Worm (Caenorhabditis elegans) whole organism, young adult: ENCODE data around the gene fbxb-103.

Experiments used
- ama-1 ChIP-seq, 3 experiments: fragments of 150-350 bp in 1 of 3; sonication (generic microtip) in 2 of 3; optimal IDR thresholded peaks; 2 replicates each; lab custom pipeline; 2014 to 2018; ENCODE audit warnings: missing biosample characterization in 2 of 3, missing genetic modification characterization in 2 of 3, missing genetic modification reagents in 2 of 3
- attf-3 ChIP-seq: fragments of 200-800 bp; sonication (Bioruptor generic); conservative IDR thresholded peaks from 2 replicates; pipeline ENCODE4 v1.3.6; 2022; ENCODE audit warnings: missing genetic modification reagents, missing genetic modification characterization, missing compliant biosample characterization
- ceh-27 ChIP-seq: fragments of 200-800 bp; sonication (Bioruptor generic); optimal IDR thresholded peaks from 2 replicates; lab custom pipeline; 2018; ENCODE audit warnings: mild to moderate bottlenecking, missing genetic modification characterization, moderate library complexity, missing compliant biosample characterization
- ceh-79 ChIP-seq: sonication (generic microtip); optimal IDR thresholded peaks from 2 replicates; lab custom pipeline; 2017; ENCODE audit warnings: mild to moderate bottlenecking, missing genetic modification characterization, missing compliant biosample characterization
- dox-1 ChIP-seq: fragments of 200-800 bp; sonication (Bioruptor generic); IDR thresholded peaks from 2 replicates; pipeline ENCODE4 v1.3.6; 2022; ENCODE audit warnings: missing genetic modification reagents, missing genetic modification characterization, missing compliant biosample characterization
- efl-1 ChIP-seq: fragments of 150-350 bp; optimal IDR thresholded peaks from 2 replicates; lab custom pipeline; 2014; ENCODE audit warnings: missing biosample characterization, missing genetic modification reagents, missing genetic modification characterization
- him-1 ChIP-seq: sonication (generic microtip); optimal IDR thresholded peaks from 2 replicates; lab custom pipeline; 2016; ENCODE audit warnings: missing genotype, missing genetic modification reagents, missing genetic modification characterization, missing compliant biosample characterization
- tbx-9 ChIP-seq: sonication (generic microtip); optimal IDR thresholded peaks from 2 replicates; lab custom pipeline; 2016; ENCODE audit warnings: borderline replicate concordance, missing genetic modification characterization, inconsistent platforms, missing compliant biosample characterization
- ztf-22 ChIP-seq: fragments of 200-800 bp; sonication (Bioruptor generic); optimal IDR thresholded peaks from 2 replicates; lab custom pipeline; 2018; ENCODE audit warnings: mild to moderate bottlenecking, missing genetic modification characterization, moderate library complexity, missing compliant biosample characterization
- ztf-26 ChIP-seq: sonication (generic microtip); optimal IDR thresholded peaks from 2 replicates; lab custom pipeline; 2017; ENCODE audit warnings: missing genetic modification characterization, missing compliant biosample characterization

DNA sequence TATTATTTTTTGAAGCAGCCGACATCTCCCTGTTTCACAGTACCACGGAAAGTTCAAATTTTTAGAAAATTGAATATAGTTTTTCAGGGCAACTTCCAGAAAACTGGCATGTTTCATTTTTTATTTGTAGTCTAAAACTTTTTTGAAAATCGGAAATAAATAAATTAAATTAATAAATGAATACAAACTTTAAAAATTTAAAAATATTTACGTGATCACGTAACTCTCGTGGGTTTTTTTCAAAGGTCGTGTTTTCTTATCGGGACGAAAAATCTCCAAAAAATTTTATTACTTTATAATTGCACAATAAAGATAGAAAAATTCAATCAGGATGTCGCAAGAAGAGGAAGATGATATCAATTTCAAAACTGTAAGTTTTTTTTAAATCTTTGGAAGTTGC lies 4.8 kb downstream of the fbxb-103 start, which contains the start of gene F53C3.1:
- TF ChIP-seq him-1 (tag; lab: Kevin White, UChicago): no peak
- no peak for TF ChIP-seq attf-3
- TF ChIP-seq ama-1 (optimal IDR thresholded peaks at IDR 0.05; lab: Kevin White, UChicago): no peak
- no peak for TF ChIP-seq ama-1 (GFP tag; optimal IDR thresholded peaks at IDR 0.05; lab: Kevin White, UChicago)
- no peak for TF ChIP-seq ceh-27
- TF ChIP-seq dox-1 (GFP tag; lab: Robert Waterston, UW): no peak
- TF ChIP-seq tbx-9: no peak
- no peak for TF ChIP-seq efl-1 (GFP tag; lab: Kevin White, UChicago)
- no peak for TF ChIP-seq ztf-26 (tag; lab: Kevin White, UChicago)
- no peak for TF ChIP-seq ceh-79 (tag; lab: Kevin White, UChicago)
- TF ChIP-seq ztf-22 (GFP tag; lab: Kevin White, UChicago): no peak
